Worm (Caenorhabditis elegans) whole organism, young adult: ENCODE data around the gene rfip-2.

Experiments
- B0261.1 ChIP-seq: sonication (generic microtip); optimal IDR thresholded peaks from 2 replicates; lab custom pipeline; 2016; ENCODE audit warnings: mild to moderate bottlenecking, missing genetic modification characterization, moderate library complexity, missing compliant biosample characterization
- C17E4.6 ChIP-seq: fragments of 200-800 bp; sonication (Bioruptor generic); IDR thresholded peaks from 2 replicates; pipeline ENCODE4 v1.3.6; 2022; ENCODE audit warnings: missing genetic modification reagents, missing genetic modification characterization, missing compliant biosample characterization
- F49E8.2 ChIP-seq: sonication (generic microtip); optimal IDR thresholded peaks from 3 replicates; lab custom pipeline; 2017; ENCODE audit warnings: missing genetic modification characterization, mild to moderate bottlenecking, missing compliant biosample characterization, antibody characterized with exemption, moderate library complexity; ENCODE audit not compliant: insufficient read depth
- Y56A3A.18 ChIP-seq: fragments of 200-800 bp; sonication (Bioruptor generic); IDR thresholded peaks from 2 replicates; pipeline ENCODE4 v1.3.6; 2022; ENCODE audit warnings: missing genetic modification reagents, missing genetic modification characterization, missing compliant biosample characterization
- dox-1 ChIP-seq: fragments of 200-800 bp; sonication (Bioruptor generic); IDR thresholded peaks from 2 replicates; pipeline ENCODE4 v1.3.6; 2022; ENCODE audit warnings: missing genetic modification reagents, missing genetic modification characterization, missing compliant biosample characterization
- egl-44 ChIP-seq: fragments of 200-800 bp; sonication (Bioruptor generic); IDR thresholded peaks from 2 replicates; pipeline ENCODE4 v1.3.6; 2022; ENCODE audit warnings: missing genetic modification reagents, missing genetic modification characterization, missing compliant biosample characterization
- him-1 ChIP-seq: sonication (generic microtip); optimal IDR thresholded peaks from 2 replicates; lab custom pipeline; 2016; ENCODE audit warnings: missing genotype, missing genetic modification reagents, missing genetic modification characterization, missing compliant biosample characterization
- madf-3 ChIP-seq: fragments of 200-800 bp; sonication (Bioruptor generic); IDR thresholded peaks from 2 replicates; pipeline ENCODE4 v1.3.6; 2022; ENCODE audit warnings: missing genetic modification reagents, missing genetic modification characterization, missing compliant biosample characterization
- madf-8 ChIP-seq: fragments of 200-800 bp; sonication (Bioruptor generic); conservative IDR thresholded peaks from 2 replicates; pipeline ENCODE4 v1.3.6; 2022; ENCODE audit warnings: missing genetic modification reagents, missing genetic modification characterization, missing compliant biosample characterization
- pha-4 ChIP-seq: fragments of 150-350 bp; sonication (generic microtip); optimal IDR thresholded peaks from 2 replicates; lab custom pipeline; 2014; ENCODE audit warnings: missing biosample characterization, missing genetic modification reagents, missing genetic modification characterization
- rpc-1 ChIP-seq, 2 experiments: fragments of 150-350 bp in 1 of 2; sonication (generic microtip) in 1 of 2; optimal IDR thresholded peaks; 2 replicates each; lab custom pipeline; 2014 to 2018; ENCODE audit warnings: missing biosample characterization in 1 of 2, missing genetic modification characterization in 1 of 2, missing genetic modification reagents in 1 of 2, missing genotype in 1 of 2

DNA sequence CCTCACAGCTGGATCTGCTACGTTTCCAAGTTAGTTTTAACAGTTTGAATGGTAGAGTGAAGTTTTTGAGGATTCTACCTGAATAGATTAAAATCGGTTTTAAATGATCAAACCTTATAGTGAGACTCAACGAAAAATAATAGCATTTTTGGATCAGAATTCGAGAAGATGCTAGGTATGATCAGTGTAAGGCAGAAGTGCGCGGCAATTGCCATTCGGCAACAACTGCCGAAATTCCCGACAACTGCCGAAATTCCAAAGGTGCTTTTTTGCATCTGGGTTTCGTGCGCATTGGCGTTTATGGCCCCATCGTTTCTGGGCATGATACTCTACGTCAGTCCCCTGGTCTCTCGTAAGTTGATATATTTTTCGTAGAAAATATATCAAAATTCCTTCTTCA, 40.1 kb upstream of the rfip-2 start, which contains the start of gene T02H6.6:
- TF ChIP-seq madf-8 (GFP tag; lab: Robert Waterston, UW) = no peak
- no peak for TF ChIP-seq rpc-1 (optimal IDR thresholded peaks at IDR 0.05; lab: Kevin White, UChicago)
- TF ChIP-seq rpc-1 (tag; optimal IDR thresholded peaks at IDR 0.05; lab: Kevin White, UChicago) = no peak
- no peak for TF ChIP-seq C17E4.6 (GFP tag; lab: Robert Waterston, UW)
- no peak for TF ChIP-seq Y56A3A.18
- no peak for TF ChIP-seq egl-44 (GFP tag; lab: Robert Waterston, UW)
- TF ChIP-seq B0261.1 (tag; lab: Kevin White, UChicago) = no peak
- TF ChIP-seq madf-3 (GFP tag; lab: Robert Waterston, UW) = no peak
- no peak for TF ChIP-seq pha-4
- no peak for TF ChIP-seq dox-1 (GFP tag; lab: Robert Waterston, UW)
- TF ChIP-seq him-1 (tag; lab: Kevin White, UChicago) = no peak
- no peak for TF ChIP-seq F49E8.2 (tag; lab: Kevin White, UChicago)
